Fruit fly (Drosophila melanogaster): ENCODE measurements around the gene CG14052.

The CG14052 gene

DNA sequence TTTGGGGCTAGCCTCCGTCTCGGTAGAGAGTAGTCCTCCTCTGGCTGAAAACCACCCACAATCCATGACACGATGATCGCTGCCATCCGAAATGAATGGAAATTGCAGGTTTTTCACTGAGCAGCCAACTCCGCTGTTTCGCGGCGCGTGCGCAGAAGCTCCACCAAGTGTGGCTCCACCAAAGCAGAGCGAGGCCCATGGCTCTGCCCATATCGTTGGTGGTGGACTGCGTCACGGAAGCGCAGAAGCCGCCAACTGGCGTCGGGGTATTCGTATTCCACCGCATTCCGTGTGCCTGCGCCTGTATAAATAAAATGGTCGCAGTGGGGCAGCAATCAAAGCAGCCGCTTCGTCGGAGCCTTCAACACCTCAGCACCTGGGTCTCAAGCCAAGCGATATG, at the start of gene CG14052:
CG14052 (plus strand) TSS at position 301 of the 400 bp plus-strand sequence.
- TF ChIP-seq Myc (optimal IDR thresholded peaks at IDR 0.05) = no peak
- TF ChIP-seq psq (optimal IDR thresholded peaks at IDR 0.05) = no peak
- TF ChIP-seq ttk (optimal IDR thresholded peaks at IDR 0.05) = no peak
- TF ChIP-seq insv (optimal IDR thresholded peaks at IDR 0.05) = no peak
- TF ChIP-seq Sin3A (optimal IDR thresholded peaks at IDR 0.05) = no peak
- no peak for TF ChIP-seq h (optimal IDR thresholded peaks at IDR 0.05)

DNA sequence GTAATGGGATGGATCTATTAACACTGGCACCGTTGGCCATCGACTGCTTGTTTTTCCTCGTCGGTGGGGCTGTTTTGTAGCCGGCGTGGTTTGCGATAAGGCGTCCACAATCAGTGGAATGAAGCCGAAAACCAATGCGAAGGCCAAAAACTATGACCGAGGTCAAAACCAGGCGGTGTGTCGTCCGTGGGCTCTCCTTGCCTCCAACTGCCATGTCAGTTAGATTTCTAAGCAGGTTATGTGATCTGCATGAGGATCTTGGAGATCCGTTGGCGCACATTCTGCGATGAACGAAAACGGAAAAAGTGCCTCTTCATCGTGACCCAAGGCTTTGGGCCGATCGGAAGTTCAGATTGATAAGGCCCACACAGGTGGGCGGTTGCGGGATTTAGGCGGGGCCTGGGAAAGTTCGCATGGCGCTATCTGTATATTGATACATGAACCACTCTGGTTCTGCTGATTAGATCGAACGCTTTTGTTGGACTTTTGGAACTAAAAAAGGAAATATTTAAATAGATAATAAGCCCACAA, 48.2 kb upstream of the CG14052 start, which contains the start of gene Cyp4d14:
Cyp4d14 (minus strand) TSS at position 51 of the 531 bp plus-strand sequence.
- TF ChIP-seq Sin3A (optimal IDR thresholded peaks at IDR 0.05) = no peak
- no peak for TF ChIP-seq ttk (optimal IDR thresholded peaks at IDR 0.05)
- TF ChIP-seq psq (optimal IDR thresholded peaks at IDR 0.05) = no peak
- no peak for TF ChIP-seq Myc (optimal IDR thresholded peaks at IDR 0.05)
- no peak for TF ChIP-seq h (optimal IDR thresholded peaks at IDR 0.05)
- no peak for TF ChIP-seq insv (optimal IDR thresholded peaks at IDR 0.05)

DNA sequence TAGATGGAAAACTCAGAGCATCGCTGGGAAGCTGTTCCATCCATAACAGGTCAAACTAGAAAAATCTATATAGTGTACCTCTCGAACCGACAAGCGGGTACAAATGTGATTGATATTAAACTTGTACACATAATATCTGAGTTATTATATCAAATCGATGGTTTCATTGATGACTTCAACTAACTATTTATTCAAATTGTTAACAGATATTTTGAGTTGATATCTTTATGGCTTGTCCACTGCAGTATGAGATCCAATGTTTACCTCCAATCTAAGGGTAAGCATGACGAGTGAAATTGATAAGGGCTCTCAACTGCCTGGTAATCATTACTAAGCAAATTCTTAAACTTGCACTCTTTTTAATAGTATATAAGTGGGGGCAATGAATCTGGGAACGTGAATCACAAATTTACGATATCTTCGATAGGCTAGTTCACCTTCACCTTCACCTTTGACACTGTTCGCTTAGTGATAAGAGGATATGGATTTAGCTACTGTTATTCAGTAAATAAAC, 47.5 kb upstream of the CG14052 start, which contains the start of gene Cyp4d2:
Cyp4d2 (plus strand) TSS at position 51 of the 514 bp plus-strand sequence.
- no peak for TF ChIP-seq insv (optimal IDR thresholded peaks at IDR 0.05)
- no peak for TF ChIP-seq Sin3A (optimal IDR thresholded peaks at IDR 0.05)
- TF ChIP-seq psq (optimal IDR thresholded peaks at IDR 0.05) = no peak
- no peak for TF ChIP-seq h (optimal IDR thresholded peaks at IDR 0.05)
- TF ChIP-seq Myc (optimal IDR thresholded peaks at IDR 0.05) = no peak
- TF ChIP-seq ttk (optimal IDR thresholded peaks at IDR 0.05) = no peak

DNA sequence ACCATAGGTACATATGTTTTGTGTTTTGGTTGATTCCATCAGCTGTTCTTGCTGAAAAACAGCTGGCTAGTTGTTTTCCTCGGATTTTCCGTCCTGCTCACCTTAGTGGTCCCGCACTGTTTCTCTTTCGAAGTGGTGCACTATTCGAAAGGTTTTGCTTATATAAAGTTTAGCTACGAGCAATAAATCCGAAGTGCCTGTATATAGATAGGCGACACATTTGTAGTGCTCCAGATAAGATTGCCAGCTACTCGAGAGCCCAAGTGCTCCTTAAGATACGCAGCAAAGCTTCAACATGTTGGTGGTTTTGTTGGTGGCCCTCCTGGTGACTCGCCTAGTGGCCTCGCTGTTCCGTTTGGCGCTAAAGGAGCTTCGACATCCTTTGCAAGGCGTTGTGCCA, 44.8 kb upstream of the CG14052 start, which contains the start of gene Cyp4ae1:
Cyp4ae1 (plus strand) TSS at position 206 of the 400 bp plus-strand sequence.
- TF ChIP-seq Sin3A (optimal IDR thresholded peaks at IDR 0.05) = no peak

DNA sequence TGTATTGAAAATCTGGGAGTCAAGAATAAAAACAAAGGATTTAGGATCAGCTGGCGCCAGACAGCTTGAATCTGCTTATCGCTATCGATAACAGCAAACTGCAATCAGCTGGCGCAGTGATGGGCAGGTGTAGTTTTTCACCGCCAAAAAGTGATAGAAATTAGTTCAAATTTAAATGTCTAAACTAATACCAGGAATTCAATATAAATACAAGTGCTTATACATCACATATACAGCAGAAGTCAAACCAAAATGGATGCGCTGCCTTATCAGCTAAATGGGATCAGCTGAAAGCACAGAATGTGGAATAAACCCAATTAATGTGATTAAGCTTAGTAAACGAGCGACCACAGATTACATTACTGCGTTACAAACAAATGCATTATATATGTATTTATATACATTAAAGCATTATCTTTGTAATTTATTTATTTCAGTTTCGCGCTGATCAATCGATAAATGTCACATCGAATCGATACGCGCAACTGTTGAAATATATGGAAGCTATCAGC, 42.7 kb upstream of the CG14052 start, which contains the start of gene pn:
pn (plus strand) TSS at position 462 of the 512 bp plus-strand sequence.
- TF ChIP-seq Sin3A (optimal IDR thresholded peaks at IDR 0.05) (no peak), psq (optimal IDR thresholded peaks at IDR 0.05) (no peak), h (optimal IDR thresholded peaks at IDR 0.05) (no peak), Myc (optimal IDR thresholded peaks at IDR 0.05) (no peak), ttk (optimal IDR thresholded peaks at IDR 0.05) (no peak)

DNA sequence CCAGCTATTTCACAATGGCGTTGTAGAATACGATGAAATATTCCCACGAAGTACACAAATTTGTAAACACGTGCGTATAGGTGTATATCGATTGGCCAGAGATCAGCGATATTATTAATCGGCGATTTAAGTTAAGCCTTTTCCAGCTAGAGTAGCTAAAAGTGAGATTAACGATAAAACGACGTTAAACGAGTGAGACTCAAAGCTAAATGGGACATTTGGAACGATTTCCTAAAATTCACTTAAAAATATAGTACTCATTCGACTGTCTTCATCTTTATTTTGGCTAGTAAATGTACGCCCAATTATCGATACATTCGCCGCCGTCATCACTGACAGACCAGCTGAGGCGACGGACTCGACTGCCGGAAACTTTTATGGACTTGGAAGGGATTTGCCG, 39.0 kb upstream of the CG14052 start, which contains the start of the genes Nmd3 and CG17776:
Nmd3 (minus strand) TSS at position 106 of the 400 bp plus-strand sequence.
CG17776 (plus strand) TSS at position 163 of the 400 bp plus-strand sequence.
- TF ChIP-seq Myc (optimal IDR thresholded peaks at IDR 0.05) (no peak), psq (optimal IDR thresholded peaks at IDR 0.05) (no peak), ttk (optimal IDR thresholded peaks at IDR 0.05) (no peak), Sin3A (optimal IDR thresholded peaks at IDR 0.05) (no peak), insv (optimal IDR thresholded peaks at IDR 0.05) (no peak), h (optimal IDR thresholded peaks at IDR 0.05) (no peak)

DNA sequence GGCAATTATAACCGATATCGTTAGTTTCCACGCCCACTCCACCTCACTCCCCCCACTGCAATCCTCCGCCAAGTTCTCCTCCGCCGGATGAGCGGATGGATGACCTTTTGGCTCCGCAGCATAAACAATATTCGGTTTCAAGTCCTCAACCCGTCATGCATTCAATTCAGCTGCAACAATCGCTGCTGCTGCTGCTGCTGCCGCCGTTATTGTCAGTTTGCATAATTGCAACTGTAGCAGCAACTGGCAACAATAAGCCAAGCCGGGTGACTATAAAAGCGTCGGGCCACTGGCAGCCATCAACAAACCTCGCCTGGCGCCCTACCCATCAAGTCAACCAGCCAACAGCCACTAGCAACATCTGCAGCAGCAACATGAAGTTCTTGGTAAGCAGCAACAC, 37.0 kb upstream of the CG14052 start, which contains the start of gene CG17777:
CG17777 (plus strand) TSS at position 301 of the 400 bp plus-strand sequence.
- no peak for TF ChIP-seq ttk (optimal IDR thresholded peaks at IDR 0.05)
- TF ChIP-seq insv (optimal IDR thresholded peaks at IDR 0.05) = no peak
- TF ChIP-seq h (optimal IDR thresholded peaks at IDR 0.05) = no peak
- TF ChIP-seq psq (optimal IDR thresholded peaks at IDR 0.05) = no peak
- TF ChIP-seq Myc (optimal IDR thresholded peaks at IDR 0.05) = no peak
- TF ChIP-seq Sin3A (optimal IDR thresholded peaks at IDR 0.05) = no peak

DNA sequence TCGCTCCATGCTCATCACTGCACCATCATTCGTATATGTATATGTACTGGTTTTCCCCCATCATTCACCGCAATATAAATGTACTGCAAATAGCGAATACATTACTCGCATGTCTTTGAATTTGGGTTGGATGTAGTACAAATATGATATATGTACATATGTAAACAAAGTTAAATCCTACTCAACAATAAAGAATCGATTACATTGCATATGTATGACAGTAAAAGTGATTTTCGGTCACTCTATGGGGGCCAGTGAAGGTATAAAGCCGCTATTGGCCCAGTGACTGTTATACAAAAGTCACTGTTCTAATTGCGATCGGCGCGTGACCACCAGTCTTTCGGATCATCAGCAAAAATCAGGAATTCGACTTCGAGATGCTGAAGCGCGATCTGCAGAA, 36.0 kb upstream of the CG14052 start, which contains the start of gene CG3457:
CG3457 (plus strand) TSS at position 301 of the 400 bp plus-strand sequence.
- TF ChIP-seq insv (optimal IDR thresholded peaks at IDR 0.05) (no peak), Sin3A (optimal IDR thresholded peaks at IDR 0.05) (no peak), psq (optimal IDR thresholded peaks at IDR 0.05) (no peak), h (optimal IDR thresholded peaks at IDR 0.05) (no peak), ttk (optimal IDR thresholded peaks at IDR 0.05) (no peak)

DNA sequence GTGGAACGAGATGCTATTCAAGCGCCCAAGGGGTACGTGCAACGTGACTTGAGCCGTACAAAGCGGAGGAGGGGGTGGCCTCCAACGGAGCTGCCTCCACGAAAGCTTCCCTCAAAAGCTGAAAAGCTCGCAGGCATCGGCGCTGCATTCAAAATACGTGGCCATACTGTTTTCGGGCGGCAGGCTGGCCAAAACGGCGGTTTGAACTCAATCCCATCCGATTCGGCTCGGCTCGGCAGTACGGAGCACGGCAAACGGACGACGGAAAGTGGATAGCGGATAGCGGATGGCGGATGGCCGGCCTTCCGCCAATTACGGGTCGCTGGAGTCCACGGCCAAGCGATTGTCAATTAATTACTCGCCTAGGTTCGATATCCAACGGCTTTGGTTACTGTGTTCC, 34.7 kb upstream of the CG14052 start, which contains the start of gene Mct1:
Mct1 (plus strand) TSS at position 301 of the 400 bp plus-strand sequence.
- no peak for TF ChIP-seq Myc (optimal IDR thresholded peaks at IDR 0.05)
- no peak for TF ChIP-seq psq (optimal IDR thresholded peaks at IDR 0.05)
- no peak for TF ChIP-seq h (optimal IDR thresholded peaks at IDR 0.05)
- no peak for TF ChIP-seq ttk (optimal IDR thresholded peaks at IDR 0.05)
- no peak for TF ChIP-seq Sin3A (optimal IDR thresholded peaks at IDR 0.05)
- TF ChIP-seq insv (optimal IDR thresholded peaks at IDR 0.05) = no peak

DNA sequence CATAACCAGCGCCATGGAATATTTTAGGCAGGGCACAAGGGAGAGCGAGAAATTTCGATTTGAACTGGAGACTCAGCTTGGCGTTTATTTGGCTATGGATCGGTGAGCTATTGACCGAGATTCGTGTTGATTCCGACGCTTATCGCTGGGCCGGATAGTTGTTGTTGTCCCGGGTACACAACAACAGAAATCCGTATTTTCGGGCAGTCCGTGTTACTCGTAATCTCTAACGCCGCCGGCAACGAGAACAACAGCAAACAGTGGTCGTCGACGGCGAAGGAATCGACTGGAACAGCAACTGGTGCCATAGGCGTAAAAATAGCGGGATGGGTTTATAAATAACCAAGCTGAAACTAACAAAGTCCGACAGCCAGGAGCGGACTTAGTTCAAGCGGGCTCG, 31.7 kb upstream of the CG14052 start:
- TF ChIP-seq psq (optimal IDR thresholded peaks at IDR 0.05) = no peak
- no peak for TF ChIP-seq h (optimal IDR thresholded peaks at IDR 0.05)
- TF ChIP-seq insv (optimal IDR thresholded peaks at IDR 0.05) = no peak
- TF ChIP-seq ttk (optimal IDR thresholded peaks at IDR 0.05) = no peak
- no peak for TF ChIP-seq Myc (optimal IDR thresholded peaks at IDR 0.05)
- TF ChIP-seq Sin3A (optimal IDR thresholded peaks at IDR 0.05) = no peak

DNA sequence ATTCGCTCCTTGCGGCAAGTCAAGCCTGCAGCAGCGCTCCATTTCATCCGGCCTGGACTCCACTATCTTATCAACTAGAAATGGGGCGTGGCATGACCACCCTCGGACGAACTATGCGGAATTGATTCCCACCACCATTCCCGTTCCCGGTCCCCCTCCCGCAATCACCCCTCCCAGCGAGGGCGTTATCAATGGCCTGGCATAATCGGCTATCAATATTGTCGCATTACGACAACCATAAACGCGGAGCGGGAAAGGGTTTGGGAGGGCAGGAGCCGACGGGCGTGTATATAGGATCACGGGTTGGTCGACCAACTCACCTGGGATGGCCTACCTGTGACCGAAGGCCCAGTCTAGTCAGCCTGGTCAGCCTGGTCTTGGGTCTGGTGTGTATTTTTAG, 30.4 kb upstream of the CG14052 start:
- TF ChIP-seq insv (optimal IDR thresholded peaks at IDR 0.05) (no peak), psq (optimal IDR thresholded peaks at IDR 0.05) (no peak), Sin3A (optimal IDR thresholded peaks at IDR 0.05) (no peak), h (optimal IDR thresholded peaks at IDR 0.05) (no peak), Myc (optimal IDR thresholded peaks at IDR 0.05) (no peak), ttk (optimal IDR thresholded peaks at IDR 0.05) (no peak)

DNA sequence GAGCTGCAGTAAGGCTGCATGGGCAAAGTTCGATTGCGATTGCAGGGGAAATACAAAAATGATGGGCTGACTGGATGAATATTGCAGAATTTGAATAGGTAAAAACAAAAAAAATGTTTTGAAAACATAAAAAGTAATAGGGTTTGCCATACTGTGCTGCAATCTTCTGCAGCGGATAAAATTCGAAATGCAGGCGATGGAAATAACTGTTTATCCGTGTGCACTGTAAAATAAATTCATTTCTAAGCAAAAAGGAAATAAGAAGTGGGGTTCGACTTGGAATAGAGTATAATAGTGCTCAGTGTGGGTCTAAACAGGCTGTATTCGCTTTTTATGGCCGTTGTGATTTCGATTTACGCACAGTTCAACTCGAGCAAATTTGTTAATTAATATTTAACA, 29.7 kb upstream of the CG14052 start, which contains the start of gene CG14053:
CG14053 (minus strand) TSS at position 101 of the 399 bp plus-strand sequence.
- no peak for TF ChIP-seq Sin3A (optimal IDR thresholded peaks at IDR 0.05)
- TF ChIP-seq psq (optimal IDR thresholded peaks at IDR 0.05) = no peak
- TF ChIP-seq Myc (optimal IDR thresholded peaks at IDR 0.05) = no peak

All from Kc167 (cell line).